Worm (Caenorhabditis elegans): ENCODE data around the gene frpr-12.

DNA sequence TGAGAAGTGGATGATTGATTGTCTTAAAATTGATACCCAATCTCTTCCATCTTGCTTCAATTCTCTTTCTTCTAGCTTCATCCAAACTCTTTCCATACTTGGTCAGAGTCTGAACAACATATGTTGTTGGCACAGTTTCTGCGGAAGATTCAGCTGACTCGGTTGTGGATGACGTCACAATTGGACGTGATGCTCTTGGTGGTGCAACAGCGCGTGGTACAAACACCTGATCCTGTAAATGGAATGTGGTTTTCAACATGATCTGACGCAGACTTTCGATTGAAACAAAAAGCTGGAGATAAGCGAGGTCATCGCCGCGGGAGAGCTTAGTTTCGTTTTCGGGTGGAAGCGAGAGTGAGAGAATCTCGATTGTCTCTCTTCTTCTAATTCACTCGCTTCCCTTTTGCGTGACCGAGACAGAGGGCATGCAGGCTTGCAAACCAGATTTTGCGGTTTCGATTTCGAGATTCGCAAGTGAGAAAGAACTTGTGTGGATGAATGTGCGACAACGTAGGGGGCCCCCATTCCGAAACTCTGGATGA lies 39.7 kb downstream of the frpr-12 start:
- no peak for TF ChIP-seq ama-1 (optimal IDR thresholded peaks at IDR 0.05)
- TF ChIP-seq tra-4 (tag; optimal IDR thresholded peaks at IDR 0.05), result no peak

All from whole organism, early embryonic.